Worm (Caenorhabditis elegans): Measurements from ENCODE around the gene C49C8.3.

DNA sequence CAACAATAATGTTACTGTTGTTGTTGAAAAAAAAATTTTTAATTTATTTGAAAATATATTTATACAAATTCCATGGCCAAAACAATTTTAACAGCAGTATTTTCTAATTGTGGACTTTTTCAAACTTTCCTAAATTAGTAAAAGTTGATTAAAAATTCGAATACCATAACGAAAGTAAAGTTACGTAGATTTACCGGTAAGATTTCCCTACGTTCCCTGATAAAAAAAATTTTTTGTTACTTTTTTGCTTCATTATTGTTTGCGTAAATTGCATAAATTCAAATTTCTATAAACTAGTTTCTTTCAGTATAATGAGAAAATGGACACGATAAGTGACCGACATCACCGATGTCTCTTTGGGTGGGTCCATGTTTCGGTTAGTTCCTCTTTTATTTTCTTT is 35.6 kb upstream of the C49C8.3 start, which contains the start of gene F42A9.6:
- TF ChIP-seq lin-39 (tag; optimal IDR thresholded peaks at IDR 0.05): no peak
- TF ChIP-seq R02D3.7 (tag; optimal IDR thresholded peaks at IDR 0.05): no peak
- TF ChIP-seq nhr-77 (tag; optimal IDR thresholded peaks at IDR 0.05): no peak
- TF ChIP-seq zag-1 (tag; optimal IDR thresholded peaks at IDR 0.05): no peak
- TF ChIP-seq ZK546.5 (tag; optimal IDR thresholded peaks at IDR 0.05): no peak
- no peak for TF ChIP-seq nhr-12 (tag; optimal IDR thresholded peaks at IDR 0.05)
- TF ChIP-seq snpc-4 (tag; optimal IDR thresholded peaks at IDR 0.05): no peak
- no peak for TF ChIP-seq pha-4 (tag; optimal IDR thresholded peaks at IDR 0.05)
- TF ChIP-seq jun-1 (tag; optimal IDR thresholded peaks at IDR 0.05): no peak
